Fruit fly (Drosophila melanogaster): ENCODE data around the gene TfIIEbeta.

TfIIEbeta gene

dm6 chr3L:4282627-4283026, 4.2 kb upstream of the TfIIEbeta start, which contains the start of gene CG11583 (continued):
- TF ChIP-seq CG15269 (tag; optimal IDR thresholded peaks at IDR 0.05) (no peak), Hr39 (optimal IDR thresholded peaks at IDR 0.05) (no peak), hbn (GFP tag; IDR thresholded peaks at IDR 0.05; ENCODE audit: partially characterized antibody) (no peak), Aef1 (GFP tag; IDR thresholded peaks at IDR 0.05) (no peak), maf-S (GFP tag; optimal IDR thresholded peaks at IDR 0.05) (peak; percentile 34), nerfin-1 (tag; optimal IDR thresholded peaks at IDR 0.05) (no peak), Bgb (GFP tag; IDR thresholded peaks at IDR 0.05; ENCODE audit: partially characterized antibody) (no peak), eyg (GFP tag; optimal IDR thresholded peaks at IDR 0.05) (no peak), CG8478 (optimal IDR thresholded peaks at IDR 0.05) (no peak), CG14667 (GFP tag; IDR thresholded peaks at IDR 0.05) (no peak), Poxn (GFP tag; IDR thresholded peaks at IDR 0.05) (no peak), gce (GFP tag; IDR thresholded peaks at IDR 0.05) (no peak), CG5245 (GFP tag; optimal IDR thresholded peaks at IDR 0.05) (peak; percentile 15), da (GFP tag; optimal IDR thresholded peaks at IDR 0.05) (no peak), CG7963 (GFP tag; IDR thresholded peaks at IDR 0.05; ENCODE audit: partially characterized antibody) (no peak), CG9437 (GFP tag; optimal IDR thresholded peaks at IDR 0.05) (no peak), Mrtf (GFP tag; IDR thresholded peaks at IDR 0.05) (no peak), tup (GFP tag; optimal IDR thresholded peaks at IDR 0.05) (no peak), hth (optimal IDR thresholded peaks at IDR 0.05) (no peak), CG11723 (GFP tag; optimal IDR thresholded peaks at IDR 0.05) (no peak), CG18599 (GFP tag; optimal IDR thresholded peaks at IDR 0.05) (no peak), ranshi (GFP tag; IDR thresholded peaks at IDR 0.05) (no peak), CG10209 (GFP tag; optimal IDR thresholded peaks at IDR 0.05) (no peak)

- peak; percentile 4 for TF ChIP-seq CG34376 (GFP tag; optimal IDR thresholded peaks at IDR 0.05)
- TF ChIP-seq Med (GFP tag): peak; percentile 81
- TF ChIP-seq Dll (GFP tag; IDR thresholded peaks at IDR 0.05; ENCODE audit: partially characterized antibody): 0 out of 4 replicates have a peak, but pooled peaks have one; percentile 14
- peak; percentile 47 for TF ChIP-seq Scr (GFP tag; IDR thresholded peaks at IDR 0.05; ENCODE audit: partially characterized antibody)
- TF ChIP-seq CG32767 (GFP tag; IDR thresholded peaks at IDR 0.05): peak; percentile 99
- no peak for TF ChIP-seq salm (tag; optimal IDR thresholded peaks at IDR 0.05)
- TF ChIP-seq Fer1 (GFP tag; optimal IDR thresholded peaks at IDR 0.05): peak; percentile 17
- no peak for TF ChIP-seq CG1602 (GFP tag; optimal IDR thresholded peaks at IDR 0.05)
- TF ChIP-seq CG9797 (GFP tag; optimal IDR thresholded peaks at IDR 0.05): peak; percentile 3
- no peak for TF ChIP-seq Dip2 (GFP tag; IDR thresholded peaks at IDR 0.05)
- peak; percentile 60 for TF ChIP-seq bbx (GFP tag; IDR thresholded peaks at IDR 0.05; ENCODE audit: partially characterized antibody)
- peak; percentile 55; the same call in 1 of the 3 replicates for TF ChIP-seq row (GFP tag; IDR thresholded peaks at IDR 0.05)
- peak; percentile 57; the same call in 1 of the 3 replicates for TF ChIP-seq CG34422 (GFP tag; IDR thresholded peaks at IDR 0.05)
- TF ChIP-seq lilli (GFP tag; optimal IDR thresholded peaks at IDR 0.05): peak; percentile 12
- peak; percentile 50 for TF ChIP-seq trem (tag; optimal IDR thresholded peaks at IDR 0.05)
- peak; percentile 71 for TF ChIP-seq E2f2 (GFP tag; IDR thresholded peaks at IDR 0.05)
- no peak for TF ChIP-seq Camta (GFP tag; optimal IDR thresholded peaks at IDR 0.05)
- peak; percentile 0 for TF ChIP-seq CG12659 (GFP tag; optimal IDR thresholded peaks at IDR 0.05)
- peak; percentile 95 for TF ChIP-seq MESR4 (GFP tag; optimal IDR thresholded peaks at IDR 0.05)
- 0 out of 2 replicates have a peak, but pooled peaks have one; percentile 39 for TF ChIP-seq unc-4 (GFP tag; IDR thresholded peaks at IDR 0.05; ENCODE audit: partially characterized antibody)
- 0 out of 2 replicates have a peak, but pooled peaks have one; percentile 38 for TF ChIP-seq Rfx (GFP tag; IDR thresholded peaks at IDR 0.05)
- TF ChIP-seq stwl (tag; optimal IDR thresholded peaks at IDR 0.05): peak; percentile 23
- TF ChIP-seq CG4404 (GFP tag; IDR thresholded peaks at IDR 0.05): no peak
- no peak for TF ChIP-seq Lpt (GFP tag; optimal IDR thresholded peaks at IDR 0.05)
- 0 out of 3 replicates have a peak, but pooled peaks have one; percentile 16 for TF ChIP-seq Doc3 (GFP tag; IDR thresholded peaks at IDR 0.05; ENCODE audit: partially characterized antibody)
- no peak for TF ChIP-seq mld (GFP tag; IDR thresholded peaks at IDR 0.05; ENCODE audit: partially characterized antibody)
- TF ChIP-seq Myb (GFP tag; optimal IDR thresholded peaks at IDR 0.05): peak; percentile 67
- peak; percentile 20 for TF ChIP-seq CG14710 (tag; optimal IDR thresholded peaks at IDR 0.05)
Observed at dm6 chr3L:4283428-4284089, 3.3 kb upstream of the TfIIEbeta start, which contains the start of the genes srw and CG1316. Gene srw, minus strand, starts transcription at chr3L:4283478. Gene CG1316, plus strand, starts transcription at chr3L:4283851.
